Worm (Caenorhabditis elegans): Measurements from ENCODE around the gene ZK546.19.

Gene ZK546.19

DNA sequence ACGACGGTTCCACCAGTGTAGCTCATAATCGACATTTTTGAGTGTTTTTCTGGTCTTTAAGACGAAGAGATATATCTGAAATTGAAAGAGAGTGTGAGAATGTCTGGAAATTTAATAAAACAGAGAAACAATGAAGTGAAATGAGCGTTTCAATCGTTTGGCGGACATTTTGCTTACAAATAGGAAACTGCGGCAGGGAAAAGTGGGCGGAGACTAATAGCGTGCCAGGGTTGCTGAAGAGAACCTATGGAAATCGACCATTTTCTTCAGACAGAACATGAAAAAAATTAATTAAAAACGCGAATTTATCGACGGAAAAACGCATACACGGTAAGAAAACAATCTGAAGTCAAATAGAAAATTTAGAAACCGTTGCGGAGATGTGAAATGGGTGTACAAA, 13.8 kb downstream of the ZK546.19 start, which contains the start of gene pbs-3 (continued):
- TF ChIP-seq blmp-1 (tag; optimal IDR thresholded peaks at IDR 0.05; ENCODE audit: insufficient read depth) (no peak), F13H6.1 (tag; optimal IDR thresholded peaks at IDR 0.05) (peak; percentile 13), zag-1 (tag; optimal IDR thresholded peaks at IDR 0.05) (no peak), unc-62 (GFP tag; optimal IDR thresholded peaks at IDR 0.05) (no peak), lsy-2 (tag; optimal IDR thresholded peaks at IDR 0.05) (peak; percentile 22 to 76), nhr-129 (tag; optimal IDR thresholded peaks at IDR 0.05) (peak; percentile 84), snpc-4 (tag; optimal IDR thresholded peaks at IDR 0.05) (peak; percentile 33), ceh-82 (tag; optimal IDR thresholded peaks at IDR 0.05) (no peak), mbf-1 (tag; optimal IDR thresholded peaks at IDR 0.05) (no peak), ama-1 (optimal IDR thresholded peaks at IDR 0.05) (peak; percentile 60), crh-2 (tag; optimal IDR thresholded peaks at IDR 0.05) (peak; percentile 73)

DNA sequence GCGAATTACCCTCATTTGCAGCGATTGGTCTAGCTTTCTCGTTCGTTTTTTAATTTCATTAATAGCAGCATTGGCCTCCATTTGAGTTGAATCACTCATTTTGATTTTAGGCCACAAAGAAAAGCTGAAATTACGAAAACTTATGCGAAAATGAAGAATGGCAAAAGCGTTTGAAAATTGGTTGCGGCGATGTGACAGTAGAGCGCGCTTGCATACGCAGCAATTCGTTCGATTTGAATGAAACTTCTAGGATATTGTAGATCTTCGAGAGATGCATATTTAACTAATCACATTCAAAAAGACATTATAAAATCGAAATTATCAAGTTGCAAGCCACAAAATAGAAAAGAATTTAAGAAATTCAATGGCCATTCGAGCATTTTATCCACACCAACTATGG, 18.2 kb downstream of the ZK546.19 start, which contains the start of gene ulp-2:
ulp-2 (minus strand) TSS at position 158 of the 400 bp plus-strand sequence.
- TF ChIP-seq C34F6.9 (tag; optimal IDR thresholded peaks at IDR 0.05): peak; percentile 46
- no peak for TF ChIP-seq nhr-23 (tag; optimal IDR thresholded peaks at IDR 0.05)
- TF ChIP-seq nhr-129 (tag; optimal IDR thresholded peaks at IDR 0.05): peak; percentile 58
- peak in 1 of 2 experiments; percentile 26 for TF ChIP-seq lsy-2 (tag; optimal IDR thresholded peaks at IDR 0.05)
- peak; percentile 39 for TF ChIP-seq unc-55 (GFP tag; optimal IDR thresholded peaks at IDR 0.05)

DNA sequence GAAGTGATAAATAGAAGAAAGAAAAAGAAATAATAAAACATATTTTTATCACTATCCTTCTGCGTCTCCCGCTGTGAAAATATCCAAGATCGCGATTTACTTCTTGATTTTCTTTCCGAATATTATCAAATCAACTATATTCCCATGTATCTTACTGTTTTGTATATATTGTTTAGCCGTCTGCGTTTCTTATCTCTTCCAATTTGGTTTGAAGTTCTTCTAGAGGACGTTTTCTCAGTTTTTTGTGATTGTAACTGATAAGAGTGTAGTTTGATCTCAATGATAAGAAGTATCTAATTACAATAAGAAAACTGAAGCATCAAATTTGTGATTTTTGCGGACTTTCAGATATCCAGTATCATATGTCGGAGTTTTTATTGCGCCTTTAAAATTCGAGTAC, 19.2 kb downstream of the ZK546.19 start:
- TF ChIP-seq fos-1 (tag; optimal IDR thresholded peaks at IDR 0.05) (peak; percentile 42), dmd-4 (tag; optimal IDR thresholded peaks at IDR 0.05) (no peak), nhr-6 (tag; optimal IDR thresholded peaks at IDR 0.05) (no peak), sma-9 (GFP tag; optimal IDR thresholded peaks at IDR 0.05) (peak; percentile 16), sma-9 (tag; optimal IDR thresholded peaks at IDR 0.05) (no peak), sma-3 (GFP tag; optimal IDR thresholded peaks at IDR 0.05) (peak; percentile 19)

DNA sequence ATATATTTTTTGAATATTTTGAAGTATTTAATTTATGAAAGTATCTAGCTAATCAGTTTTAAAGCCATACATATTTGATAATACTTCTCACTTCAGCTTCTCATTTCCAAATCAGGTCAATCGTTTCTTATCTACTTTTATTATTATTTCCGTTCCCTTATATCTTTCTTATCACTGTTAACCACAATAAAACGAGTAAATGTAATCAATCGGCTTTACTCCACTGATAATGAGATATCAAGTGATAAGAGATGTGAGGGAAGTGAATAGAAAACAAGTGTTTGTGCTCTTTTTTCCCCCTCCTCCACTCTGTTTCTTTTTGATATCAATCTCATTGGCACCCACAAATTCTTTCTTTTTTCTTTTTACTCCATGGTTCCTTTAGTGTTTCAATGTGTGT, 25.1 kb downstream of the ZK546.19 start:
- TF ChIP-seq mdl-1 (tag; optimal IDR thresholded peaks at IDR 0.05) (no peak), unc-39 (tag; optimal IDR thresholded peaks at IDR 0.05) (no peak), elt-3 (tag; optimal IDR thresholded peaks at IDR 0.05) (no peak), nhr-237 (tag; optimal IDR thresholded peaks at IDR 0.05) (no peak), nhr-10 (tag; optimal IDR thresholded peaks at IDR 0.05) (no peak), nhr-21 (tag; optimal IDR thresholded peaks at IDR 0.05) (no peak)

DNA sequence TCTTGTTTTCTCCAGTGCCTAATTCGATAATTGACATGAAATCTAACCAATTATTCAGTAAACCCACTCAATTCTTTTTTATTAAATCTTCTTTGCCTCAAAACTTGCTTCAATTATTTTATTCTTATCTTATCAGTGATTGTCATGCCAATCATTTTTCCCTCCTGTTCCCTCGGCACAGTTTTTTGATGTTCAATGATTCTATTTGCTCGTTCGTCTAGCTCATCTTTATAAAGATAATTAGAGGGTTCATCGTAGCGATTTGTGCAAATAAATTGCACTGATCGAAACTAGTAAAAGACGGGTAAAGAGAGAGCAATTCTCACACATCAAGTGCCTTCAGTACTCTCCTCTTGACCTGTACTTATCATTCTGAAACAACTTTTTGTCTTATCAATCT, 26.1 kb downstream of the ZK546.19 start:
- TF ChIP-seq mab-5 (tag; optimal IDR thresholded peaks at IDR 0.05): no peak
- no peak for TF ChIP-seq elt-3 (tag; optimal IDR thresholded peaks at IDR 0.05)
- TF ChIP-seq fos-1 (tag; optimal IDR thresholded peaks at IDR 0.05): peak; percentile 26
- TF ChIP-seq nhr-129 (tag; optimal IDR thresholded peaks at IDR 0.05): no peak
- TF ChIP-seq ama-1 (optimal IDR thresholded peaks at IDR 0.05): no peak
- no peak for TF ChIP-seq nhr-237 (tag; optimal IDR thresholded peaks at IDR 0.05)
- no peak for TF ChIP-seq sma-3 (GFP tag; optimal IDR thresholded peaks at IDR 0.05)
- TF ChIP-seq nhr-12 (tag; optimal IDR thresholded peaks at IDR 0.05): no peak

DNA sequence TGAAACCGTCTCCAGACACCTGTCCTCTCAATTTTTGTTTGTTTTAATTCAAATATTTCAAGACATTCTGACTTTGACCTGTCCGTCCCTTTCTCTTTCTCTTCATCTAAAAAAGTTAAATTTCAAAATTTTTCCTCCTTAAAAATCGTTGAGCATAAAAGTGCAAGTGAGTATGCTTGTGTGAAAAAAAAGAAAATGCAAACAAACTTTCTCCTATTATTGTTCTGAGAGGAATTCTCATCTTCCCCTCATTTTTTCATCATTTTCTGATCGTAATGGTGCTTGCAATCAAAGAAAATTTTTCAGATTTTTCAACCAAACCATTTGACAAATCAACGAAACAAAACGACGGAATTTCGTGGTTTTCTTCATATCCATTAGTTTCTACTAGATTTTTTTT, 27.3 kb downstream of the ZK546.19 start, which contains the start of gene shc-2:
shc-2 (plus strand) TSS at position 301 of the 400 bp plus-strand sequence.
- TF ChIP-seq nhr-21 (tag; optimal IDR thresholded peaks at IDR 0.05): no peak
- no peak for TF ChIP-seq lsy-2 (tag; optimal IDR thresholded peaks at IDR 0.05)
- no peak for TF ChIP-seq dmd-4 (tag; optimal IDR thresholded peaks at IDR 0.05)
- no peak for TF ChIP-seq snpc-4 (tag; optimal IDR thresholded peaks at IDR 0.05)
- no peak for TF ChIP-seq ztf-11 (tag; optimal IDR thresholded peaks at IDR 0.05)
- no peak for TF ChIP-seq nhr-23 (tag; optimal IDR thresholded peaks at IDR 0.05)
- no peak for TF ChIP-seq nhr-11 (tag; optimal IDR thresholded peaks at IDR 0.05)
- TF ChIP-seq aly-2 (tag; optimal IDR thresholded peaks at IDR 0.05): no peak

DNA sequence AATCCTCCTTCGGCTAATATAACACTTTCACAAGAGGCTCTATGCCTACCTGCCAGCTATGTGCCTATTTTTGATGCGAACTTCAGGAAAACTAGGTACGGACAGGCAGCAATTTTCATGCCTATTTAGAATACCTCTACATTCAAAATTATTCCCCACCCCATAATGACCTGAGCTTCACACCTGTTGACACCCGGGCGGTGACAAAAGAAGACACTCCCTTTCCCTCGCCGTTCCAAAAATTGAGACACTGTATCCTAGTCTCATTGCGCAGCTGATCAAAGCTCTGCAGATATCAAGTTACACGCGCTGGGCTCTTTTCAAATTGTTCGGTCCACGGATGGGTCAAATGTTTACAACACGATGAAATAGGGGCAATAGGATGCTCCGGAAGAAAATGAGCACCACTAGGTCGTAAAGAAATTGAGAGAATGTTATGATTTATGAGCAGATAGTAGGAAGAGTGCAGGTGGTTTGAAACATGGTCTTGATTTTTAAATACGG, 33.0 kb downstream of the ZK546.19 start:
- TF ChIP-seq nhr-21 (tag; optimal IDR thresholded peaks at IDR 0.05): no peak
- TF ChIP-seq peb-1 (tag; optimal IDR thresholded peaks at IDR 0.05): no peak

All from whole organism, L2 larva.